Worm (Caenorhabditis elegans) whole organism, L1 larva: ENCODE measurements around the gene srw-77.
A peak's percentile ranks its signal among the peaks of the same experiment; 100 is the strongest.

Experiments used
- C16A3.4 ChIP-seq: fragments of 150-350 bp; optimal IDR thresholded peaks from 2 replicates; lab custom pipeline; 2014; ENCODE audit warnings: missing biosample characterization, missing genetic modification characterization
- F16B12.6 ChIP-seq: fragments of 150-350 bp; optimal IDR thresholded peaks from 2 replicates; lab custom pipeline; 2014; ENCODE audit warnings: missing biosample characterization, missing genetic modification characterization
- aha-1 ChIP-seq: fragments of 150-350 bp; optimal IDR thresholded peaks from 2 replicates; lab custom pipeline; 2014; ENCODE audit warnings: missing biosample characterization, missing genetic modification characterization
- alr-1 ChIP-seq: fragments of 200-800 bp; sonication (Bioruptor generic); optimal IDR thresholded peaks from 2 replicates; lab custom pipeline; 2018; ENCODE audit warnings: borderline replicate concordance, mild to moderate bottlenecking, missing genetic modification characterization, missing compliant biosample characterization
- aly-2 ChIP-seq: fragments of 150-350 bp; optimal IDR thresholded peaks from 2 replicates; lab custom pipeline; 2014; ENCODE audit warnings: missing biosample characterization, missing genetic modification characterization
- ceh-82 ChIP-seq, 3 experiments: fragments of 150-350 bp in 1 of 3; sonication (generic microtip) in 2 of 3; optimal IDR thresholded peaks; 2 replicates each; lab custom pipeline; 2014 to 2017; ENCODE audit warnings: missing biosample characterization in 3 of 3, missing genetic modification characterization in 3 of 3
- ceh-90 ChIP-seq: sonication (generic microtip); optimal IDR thresholded peaks from 2 replicates; lab custom pipeline; 2016; ENCODE audit warnings: missing genetic modification characterization, missing compliant biosample characterization
- ces-1 ChIP-seq: fragments of 150-350 bp; optimal IDR thresholded peaks from 2 replicates; lab custom pipeline; 2014; ENCODE audit warnings: missing biosample characterization, missing genetic modification reagents, missing genetic modification characterization
- dsc-1 ChIP-seq: sonication (generic microtip); optimal IDR thresholded peaks from 2 replicates; lab custom pipeline; 2016; ENCODE audit warnings: mild to moderate bottlenecking, missing genetic modification characterization, missing compliant biosample characterization
- efl-1 ChIP-seq, 4 experiments: fragments of 150-350 bp; optimal IDR thresholded peaks in 3 of 4; peaks in 1 of 4; 1 replicate in 1 of 4; 2 replicates in 3 of 4; lab custom pipeline; 2014; ENCODE audit warnings: missing biosample characterization in 2 of 4, missing genetic modification characterization in 2 of 4, missing genetic modification reagents in 2 of 4
- efl-3 ChIP-seq: fragments of 200-800 bp; sonication (Bioruptor generic); optimal IDR thresholded peaks from 2 replicates; lab custom pipeline; 2018; ENCODE audit warnings: mild to moderate bottlenecking, missing genetic modification characterization, missing compliant biosample characterization
- elt-2 ChIP-seq: sonication (generic microtip); optimal IDR thresholded peaks from 2 replicates; lab custom pipeline; 2016; ENCODE audit warnings: missing genetic modification characterization, mild to moderate bottlenecking, inconsistent platforms, missing compliant biosample characterization, missing genetic modification reagents
- fkh-10 ChIP-seq: sonication (generic microtip); optimal IDR thresholded peaks from 2 replicates; lab custom pipeline; 2017; ENCODE audit warnings: missing biosample characterization, missing genetic modification reagents, missing genetic modification characterization
- fkh-8 ChIP-seq: sonication (generic microtip); optimal IDR thresholded peaks from 2 replicates; lab custom pipeline; 2016; ENCODE audit warnings: mild to moderate bottlenecking, missing genetic modification characterization, missing compliant biosample characterization
- hlh-4 ChIP-seq: sonication (generic microtip); optimal IDR thresholded peaks from 2 replicates; lab custom pipeline; 2016; ENCODE audit warnings: mild to moderate bottlenecking, missing genetic modification characterization, missing compliant biosample characterization
- hpl-2 ChIP-seq: fragments of 150-350 bp; optimal IDR thresholded peaks from 2 replicates; lab custom pipeline; 2014; ENCODE audit warnings: missing biosample characterization, missing genetic modification reagents, missing genetic modification characterization
- isw-1 ChIP-seq: fragments of 200-800 bp; sonication (Bioruptor generic); IDR thresholded peaks from 2 replicates; pipeline ENCODE4 v1.3.6; 2022; ENCODE audit warnings: missing genetic modification characterization, missing compliant biosample characterization
- lin-13 ChIP-seq: fragments of 150-350 bp; optimal IDR thresholded peaks from 2 replicates; lab custom pipeline; 2014; ENCODE audit warnings: missing biosample characterization, missing genetic modification reagents, missing genetic modification characterization
- lin-14 ChIP-seq: fragments of 200-800 bp; sonication (Bioruptor generic); optimal IDR thresholded peaks from 2 replicates; lab custom pipeline; 2018; ENCODE audit warnings: mild to moderate bottlenecking, missing genetic modification characterization, moderate library complexity, missing compliant biosample characterization
- lin-15B ChIP-seq: fragments of 150-350 bp; sonication (generic microtip); optimal IDR thresholded peaks from 3 replicates; lab custom pipeline; 2014; ENCODE audit warnings: missing biosample characterization, missing genetic modification characterization
- mef-2 ChIP-seq: fragments of 150-350 bp; optimal IDR thresholded peaks from 2 replicates; lab custom pipeline; 2014; ENCODE audit warnings: missing biosample characterization, missing genetic modification characterization
- mep-1 ChIP-seq: fragments of 150-350 bp; optimal IDR thresholded peaks from 2 replicates; lab custom pipeline; 2014; ENCODE audit warnings: missing biosample characterization, missing genetic modification characterization
- nhr-11 ChIP-seq: fragments of 150-350 bp; optimal IDR thresholded peaks from 2 replicates; lab custom pipeline; 2014; ENCODE audit warnings: missing biosample characterization, missing genetic modification characterization
- nhr-71 ChIP-seq: sonication (generic microtip); optimal IDR thresholded peaks from 2 replicates; lab custom pipeline; 2016; ENCODE audit warnings: mild to moderate bottlenecking, missing genetic modification characterization, moderate library complexity, missing compliant biosample characterization
- nhr-76 ChIP-seq: sonication (generic microtip); optimal IDR thresholded peaks from 2 replicates; lab custom pipeline; 2017; ENCODE audit warnings: missing biosample characterization, missing genetic modification characterization
- nhr-84 ChIP-seq: sonication (generic microtip); optimal IDR thresholded peaks from 2 replicates; lab custom pipeline; 2017; ENCODE audit warnings: missing biosample characterization, missing genetic modification characterization
- nhr-85 ChIP-seq: sonication (generic microtip); peaks from one replicate; lab custom pipeline; 2016; ENCODE audit warnings: missing genetic modification characterization, inconsistent platforms, missing compliant biosample characterization
- nhr-90 ChIP-seq: sonication (generic microtip); optimal IDR thresholded peaks from 2 replicates; lab custom pipeline; 2016; ENCODE audit warnings: mild to moderate bottlenecking, missing genetic modification characterization, missing compliant biosample characterization; ENCODE audit not compliant: poor library complexity
- rnt-1 ChIP-seq: sonication (generic microtip); optimal IDR thresholded peaks from 2 replicates; lab custom pipeline; 2016; ENCODE audit warnings: mild to moderate bottlenecking, missing genetic modification characterization, moderate library complexity, missing compliant biosample characterization
- sptf-1 ChIP-seq: fragments of 150-350 bp; optimal IDR thresholded peaks from 2 replicates; lab custom pipeline; 2014; ENCODE audit warnings: missing biosample characterization, missing genetic modification characterization
- swsn-7 ChIP-seq: sonication (generic microtip); optimal IDR thresholded peaks from 2 replicates; lab custom pipeline; 2016; ENCODE audit warnings: missing genetic modification characterization, missing compliant biosample characterization
- unc-130 ChIP-seq: fragments of 150-350 bp; optimal IDR thresholded peaks from 2 replicates; lab custom pipeline; 2017; ENCODE audit warnings: missing biosample characterization, missing genetic modification characterization, inconsistent platforms
- unc-30 ChIP-seq: sonication (generic microtip); optimal IDR thresholded peaks from 2 replicates; lab custom pipeline; 2017; ENCODE audit warnings: missing biosample characterization, missing genetic modification characterization
- unc-62 ChIP-seq: fragments of 150-350 bp; optimal IDR thresholded peaks from 2 replicates; lab custom pipeline; 2014; ENCODE audit warnings: missing biosample characterization, missing genetic modification reagents, missing genetic modification characterization
- xbp-1 ChIP-seq: sonication (generic microtip); optimal IDR thresholded peaks from 2 replicates; lab custom pipeline; 2016; ENCODE audit warnings: missing genetic modification characterization, missing compliant biosample characterization
- zag-1 ChIP-seq: fragments of 150-350 bp; optimal IDR thresholded peaks from 2 replicates; lab custom pipeline; 2014; ENCODE audit warnings: missing biosample characterization, missing genetic modification characterization
- zip-4 ChIP-seq: fragments of 200-800 bp; sonication (Bioruptor generic); optimal IDR thresholded peaks from 2 replicates; lab custom pipeline; 2018; ENCODE audit warnings: mild to moderate bottlenecking, missing genetic modification characterization, moderate library complexity, missing compliant biosample characterization

The srw-77 gene

DNA sequence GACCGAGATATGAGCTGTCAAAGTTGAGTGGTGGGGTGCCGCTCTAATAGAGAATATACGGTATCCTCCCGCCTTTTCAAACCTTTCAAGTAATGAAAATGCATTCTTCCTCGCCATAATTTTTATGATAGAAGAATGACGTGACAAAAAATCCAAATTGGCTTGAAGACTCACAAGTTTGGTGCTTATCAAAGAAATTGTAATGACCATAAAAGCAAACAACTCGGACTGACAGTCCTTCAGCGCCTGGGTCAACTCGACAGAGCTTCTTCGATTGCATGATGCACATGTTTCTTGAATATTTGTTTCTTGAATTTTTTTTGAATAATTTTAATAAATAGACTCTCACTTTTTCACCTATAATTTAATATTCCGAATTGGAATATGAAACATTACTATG, 38.0 kb downstream of the srw-77 start:
- no peak for TF ChIP-seq zip-4
- peak; percentile 2 for TF ChIP-seq lin-14
- peak; percentile 37 for TF ChIP-seq elt-2
- TF ChIP-seq efl-1 (optimal IDR thresholded peaks at IDR 0.05; lab: Kevin White, UChicago): no peak
- TF ChIP-seq efl-1 (GFP tag; optimal IDR thresholded peaks at IDR 0.05 in 1 of 2; lab: Kevin White, UChicago): peak in 1 of 2 experiments; percentile 42

- TF ChIP-seq aha-1 (tag; lab: Kevin White, UChicago) (no peak), aly-2 (no peak), ces-1 (GFP tag; lab: Kevin White, UChicago) (no peak), lin-15B (tag; lab: Kevin White, UChicago) (no peak), nhr-85 (tag; lab: Kevin White, UChicago) (no peak), rnt-1 (tag; lab: Kevin White, UChicago) (no peak), nhr-76 (tag; lab: Kevin White, UChicago) (no peak), F16B12.6 (tag; lab: Kevin White, UChicago) (no peak), efl-1 (optimal IDR thresholded peaks at IDR 0.05; lab: Kevin White, UChicago) (no peak), efl-1 (GFP tag; optimal IDR thresholded peaks at IDR 0.05 in 1 of 2; lab: Kevin White, UChicago) (no peak), unc-130 (no peak), isw-1 (no peak), fkh-10 (GFP tag; lab: Kevin White, UChicago) (no peak), hpl-2 (no peak), fkh-8 (tag; lab: Kevin White, UChicago) (no peak), lin-13 (GFP tag; lab: Kevin White, UChicago) (no peak), nhr-71 (tag; lab: Kevin White, UChicago) (no peak), swsn-7 (no peak)
Measured at ce11 chrV:16604301-16604700, 39.2 kb downstream of the srw-77 start.

DNA sequence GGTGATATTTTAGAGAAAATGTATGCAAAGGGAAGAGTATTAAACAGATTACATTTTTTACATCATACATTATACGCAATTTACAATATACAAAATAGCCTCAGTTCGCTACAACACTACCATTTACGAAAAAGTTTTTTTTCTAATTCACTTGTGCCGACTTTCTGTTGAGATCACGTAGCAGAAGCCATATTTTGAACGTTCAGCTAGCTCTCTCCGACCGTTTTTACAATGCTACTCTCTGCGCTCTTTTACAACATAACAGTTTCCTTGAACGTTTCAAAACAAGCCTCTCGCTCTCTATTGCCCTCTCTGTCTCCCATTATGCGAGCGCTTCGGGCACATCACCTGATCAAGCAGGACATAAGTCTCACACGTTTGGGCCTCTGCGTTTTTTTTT, 40.4 kb downstream of the srw-77 start, which contains the start of gene T03E6.8:
Gene T03E6.8, minus strand, starts transcription at position 101 of the 400 bp plus-strand sequence.
- TF ChIP-seq alr-1 (tag; lab: Kevin White, UChicago) (no peak), efl-1 (optimal IDR thresholded peaks at IDR 0.05; lab: Kevin White, UChicago) (no peak), efl-1 (GFP tag; optimal IDR thresholded peaks at IDR 0.05 in 1 of 2; lab: Kevin White, UChicago) (peak in 1 of 2 experiments; percentile 3)

ce11 chrV:16600623-16601022, 42.8 kb downstream of the srw-77 start, which contains the start of gene T03E6.9:
Gene T03E6.9 (minus strand): TSS chrV:16600723.
- TF ChIP-seq C16A3.4 (tag; lab: Kevin White, UChicago): no peak
- no peak for TF ChIP-seq mep-1 (tag; lab: Kevin White, UChicago)
- no peak for TF ChIP-seq efl-3 (GFP tag; lab: Kevin White, UChicago)
- no peak for TF ChIP-seq lin-13 (GFP tag; lab: Kevin White, UChicago)
- TF ChIP-seq nhr-84 (tag; lab: Kevin White, UChicago): no peak
- TF ChIP-seq ceh-90 (tag; lab: Kevin White, UChicago): no peak
- no peak for TF ChIP-seq hpl-2
- no peak for TF ChIP-seq hlh-4 (tag; lab: Kevin White, UChicago)
- no peak for TF ChIP-seq sptf-1 (tag; lab: Kevin White, UChicago)
- no peak for TF ChIP-seq unc-30
- no peak for TF ChIP-seq unc-62 (GFP tag; lab: Kevin White, UChicago)
- TF ChIP-seq nhr-90: no peak
- TF ChIP-seq ceh-82 (tag; optimal IDR thresholded peaks at IDR 0.05; lab: Kevin White, UChicago): no peak
- no peak for TF ChIP-seq zag-1 (tag; lab: Kevin White, UChicago)
- TF ChIP-seq fkh-10 (GFP tag; lab: Kevin White, UChicago): no peak
- TF ChIP-seq zip-4: no peak
- TF ChIP-seq mef-2 (tag; lab: Kevin White, UChicago): no peak
- TF ChIP-seq, all 84 proteins: peak for 0

- TF ChIP-seq nhr-90 (no peak), ces-1 (GFP tag; lab: Kevin White, UChicago) (no peak), xbp-1 (tag; lab: Kevin White, UChicago) (no peak), nhr-11 (no peak), dsc-1 (tag; lab: Kevin White, UChicago) (peak; percentile 10)
- TF ChIP-seq, all 84 proteins: peak for 1
Measured at ce11 chrV:16599835-16600234, 43.6 kb downstream of the srw-77 start.
